Fruit fly (Drosophila melanogaster) whole organism: ENCODE data around the gene Clk.

ENCODE experiments used
- CG8478 ChIP-seq: fragments of >200 bp; optimal IDR thresholded peaks from 2 replicates; lab custom pipeline; 2018; ENCODE audit warnings: inconsistent platforms
- Dll ChIP-seq: fragments of >200 bp; optimal IDR thresholded peaks from 2 replicates; lab custom pipeline; 2017
- EcR ChIP-seq, 2 experiments: fragments of >200 bp; optimal IDR thresholded peaks; 2 replicates each; lab custom pipeline; 2017; ENCODE audit warnings: missing biosample characterization in 2 of 2, missing genetic modification characterization in 2 of 2, missing genetic modification reagents in 2 of 2
- pan ChIP-seq: fragments of >200 bp; optimal IDR thresholded peaks from 2 replicates; lab custom pipeline; 2017
- psq ChIP-seq: fragments of >200 bp; optimal IDR thresholded peaks from 2 replicates; lab custom pipeline; 2017
- usp ChIP-seq: fragments of >200 bp; optimal IDR thresholded peaks from 2 replicates; lab custom pipeline; 2017; ENCODE audit warnings: missing biosample characterization, missing genetic modification characterization, mixed read lengths

Clk gene

dm6 chr3L:7810426-7810825 lies 35.0 kb upstream of the Clk start:
- TF ChIP-seq pan (lab: Kevin White, UChicago) (peak; percentile 12), psq (lab: Kevin White, UChicago) (no peak)

- TF ChIP-seq pan (lab: Kevin White, UChicago) (no peak), psq (lab: Kevin White, UChicago) (no peak), Dll (lab: Kevin White, UChicago) (no peak), CG8478 (lab: Kevin White, UChicago) (no peak), usp (GFP tag; lab: Kevin White, UChicago) (no peak), EcR (GFP tag; optimal IDR thresholded peaks at IDR 0.05; lab: Kevin White, UChicago) (no peak)
Measured at dm6 chr3L:7809289-7810099, 34.1 kb upstream of the Clk start, which contains the start of gene CG32369. Gene CG32369 (minus strand): TSS chr3L:7809825.

- TF ChIP-seq CG8478 (lab: Kevin White, UChicago) (no peak), EcR (GFP tag; optimal IDR thresholded peaks at IDR 0.05; lab: Kevin White, UChicago) (peak in 1 of 2 experiments; percentile 27), Dll (lab: Kevin White, UChicago) (no peak), pan (lab: Kevin White, UChicago) (peak; percentile 8), psq (lab: Kevin White, UChicago) (no peak), usp (GFP tag; lab: Kevin White, UChicago) (no peak)
Measured at dm6 chr3L:7808491-7809162, 33.2 kb upstream of the Clk start.

dm6 chr3L:7807552-7808402 lies 32.4 kb upstream of the Clk start:
- no peak for TF ChIP-seq CG8478 (lab: Kevin White, UChicago)
- no peak for TF ChIP-seq Dll (lab: Kevin White, UChicago)
- TF ChIP-seq EcR (GFP tag; optimal IDR thresholded peaks at IDR 0.05; lab: Kevin White, UChicago): no peak
- TF ChIP-seq pan (lab: Kevin White, UChicago): no peak
- TF ChIP-seq psq (lab: Kevin White, UChicago): no peak
- TF ChIP-seq usp (GFP tag; lab: Kevin White, UChicago): no peak

dm6 chr3L:7806503-7807216 lies 31.3 kb upstream of the Clk start:
- TF ChIP-seq EcR (GFP tag; optimal IDR thresholded peaks at IDR 0.05; lab: Kevin White, UChicago): peak in 1 of 2 experiments; percentile 47
- no peak for TF ChIP-seq pan (lab: Kevin White, UChicago)

dm6 chr3L:7805336-7805803 lies 30.0 kb upstream of the Clk start:
- TF ChIP-seq CG8478 (lab: Kevin White, UChicago) (no peak), usp (GFP tag; lab: Kevin White, UChicago) (no peak), Dll (lab: Kevin White, UChicago) (no peak), psq (lab: Kevin White, UChicago) (no peak), pan (lab: Kevin White, UChicago) (no peak)

dm6 chr3L:7804406-7805327 lies 29.3 kb upstream of the Clk start:
- TF ChIP-seq psq (lab: Kevin White, UChicago) (no peak), pan (lab: Kevin White, UChicago) (no peak), EcR (GFP tag; optimal IDR thresholded peaks at IDR 0.05; lab: Kevin White, UChicago) (peak; percentile 87 to 88), usp (GFP tag; lab: Kevin White, UChicago) (no peak)

dm6 chr3L:7801308-7801893 lies 26.0 kb upstream of the Clk start:
- TF ChIP-seq EcR (GFP tag; optimal IDR thresholded peaks at IDR 0.05; lab: Kevin White, UChicago) (no peak), CG8478 (lab: Kevin White, UChicago) (no peak), usp (GFP tag; lab: Kevin White, UChicago) (no peak), pan (lab: Kevin White, UChicago) (no peak), Dll (lab: Kevin White, UChicago) (no peak), psq (lab: Kevin White, UChicago) (no peak)

- no peak for TF ChIP-seq Dll (lab: Kevin White, UChicago)
- TF ChIP-seq CG8478 (lab: Kevin White, UChicago): no peak
- TF ChIP-seq psq (lab: Kevin White, UChicago): no peak
- TF ChIP-seq EcR (GFP tag; optimal IDR thresholded peaks at IDR 0.05; lab: Kevin White, UChicago): no peak
- no peak for TF ChIP-seq usp (GFP tag; lab: Kevin White, UChicago)
- no peak for TF ChIP-seq pan (lab: Kevin White, UChicago)
Measured at dm6 chr3L:7792775-7793174, 17.4 kb upstream of the Clk start.
